Worm (Caenorhabditis elegans): ENCODE data around the gene cpg-9.

ce11 chrIV:3035375-3035774 lies 34.6 kb downstream of the cpg-9 start:
- TF ChIP-seq dao-5 (tag; optimal IDR thresholded peaks at IDR 0.05) (no peak), him-1 (tag; optimal IDR thresholded peaks at IDR 0.05) (no peak)

All from whole organism, L4/young adult.